Fruit fly (Drosophila melanogaster) whole organism, prepupa: ENCODE data around the gene CG11893.

Source experiments
- CG10631 ChIP-seq: fragments of 200-800 bp; sonication (Bioruptor generic); optimal IDR thresholded peaks from 2 replicates; lab custom pipeline; 2016; ENCODE audit warnings: missing biosample characterization, missing genetic modification characterization
- CG10669 ChIP-seq: fragments of 200-800 bp; sonication (Bioruptor generic); optimal IDR thresholded peaks from 3 replicates; lab custom pipeline; 2018; ENCODE audit warnings: missing biosample characterization, mild to moderate bottlenecking, missing genetic modification characterization, moderate library complexity
- CG11294 ChIP-seq: fragments of 200-800 bp; sonication (Bioruptor generic); IDR thresholded peaks from 2 replicates; pipeline ENCODE4 v1.3.6; 2022; ENCODE audit warnings: missing biosample characterization, missing genetic modification characterization
- CG11902 ChIP-seq: fragments of 200-800 bp; sonication (Bioruptor generic); optimal IDR thresholded peaks from 3 replicates; lab custom pipeline; 2016; ENCODE audit warnings: missing biosample characterization, missing genetic modification characterization
- CG15336 ChIP-seq: fragments of 200-800 bp; sonication (Bioruptor generic); IDR thresholded peaks from 2 replicates; pipeline ENCODE4 v1.3.6; 2022; ENCODE audit warnings: missing biosample characterization, missing genetic modification characterization
- CG1621 ChIP-seq: fragments of 200-800 bp; sonication (Bioruptor generic); optimal IDR thresholded peaks from 3 replicates; lab custom pipeline; 2018; ENCODE audit warnings: missing biosample characterization, mild to moderate bottlenecking, missing genetic modification characterization
- CG3032 ChIP-seq: fragments of 200-800 bp; optimal IDR thresholded peaks from 2 replicates; lab custom pipeline; 2019; ENCODE audit warnings: missing biosample characterization, mild to moderate bottlenecking, missing genetic modification characterization, moderate library complexity
- CG32006 ChIP-seq: fragments of 200-800 bp; sonication (Bioruptor generic); optimal IDR thresholded peaks from 3 replicates; lab custom pipeline; 2017; ENCODE audit warnings: missing biosample characterization, mild to moderate bottlenecking, missing genetic modification characterization
- CG34406 ChIP-seq: fragments of 200-800 bp; sonication (Bioruptor generic); optimal IDR thresholded peaks from 3 replicates; lab custom pipeline; 2016; ENCODE audit warnings: missing biosample characterization, missing genetic modification characterization
- CG3919 ChIP-seq: fragments of 200-800 bp; sonication (Bioruptor generic); optimal IDR thresholded peaks from 3 replicates; lab custom pipeline; 2016; ENCODE audit warnings: missing biosample characterization, missing genetic modification characterization
- CG4318 ChIP-seq: fragments of 200-800 bp; sonication (Bioruptor generic); optimal IDR thresholded peaks from 3 replicates; lab custom pipeline; 2017; ENCODE audit warnings: missing biosample characterization, mild to moderate bottlenecking, missing genetic modification characterization
- CG6163 ChIP-seq: fragments of 200-800 bp; sonication (Bioruptor generic); IDR thresholded peaks from 3 replicates; pipeline ENCODE4 v1.3.6; 2022; ENCODE audit warnings: missing biosample characterization, missing genetic modification characterization
- CG6276 ChIP-seq: fragments of 200-800 bp; sonication (Bioruptor generic); optimal IDR thresholded peaks from 2 replicates; lab custom pipeline; 2017; ENCODE audit warnings: missing biosample characterization, mild to moderate bottlenecking, missing genetic modification characterization
- CG6792 ChIP-seq: fragments of 200-800 bp; sonication (Bioruptor generic); optimal IDR thresholded peaks from 3 replicates; lab custom pipeline; 2016; ENCODE audit warnings: missing biosample characterization, missing genetic modification characterization
- CG6808 ChIP-seq: fragments of 200-800 bp; sonication (Bioruptor generic); optimal IDR thresholded peaks from 3 replicates; lab custom pipeline; 2017; ENCODE audit warnings: missing biosample characterization, missing genetic modification characterization, mild to moderate bottlenecking, moderate library complexity, missing genetic modification reagents
- CG6854 ChIP-seq: fragments of 200-800 bp; sonication (Bioruptor generic); optimal IDR thresholded peaks from 2 replicates; lab custom pipeline; 2017; ENCODE audit warnings: missing biosample characterization, mild to moderate bottlenecking, missing genetic modification characterization
- CG8319 ChIP-seq: fragments of 200-800 bp; sonication (Bioruptor generic); optimal IDR thresholded peaks from 3 replicates; lab custom pipeline; 2016; ENCODE audit warnings: missing biosample characterization, missing genetic modification characterization
- CG8632 ChIP-seq: fragments of 200-800 bp; sonication (Bioruptor generic); optimal IDR thresholded peaks from 3 replicates; lab custom pipeline; 2016; ENCODE audit warnings: missing biosample characterization, missing genetic modification characterization
- CG9139 ChIP-seq: fragments of 200-800 bp; sonication (Bioruptor generic); optimal IDR thresholded peaks from 3 replicates; lab custom pipeline; 2017; ENCODE audit warnings: missing biosample characterization, mild to moderate bottlenecking, missing genetic modification characterization
- Eip75B ChIP-seq: fragments of 200-800 bp; sonication (Bioruptor generic); optimal IDR thresholded peaks from 3 replicates; lab custom pipeline; 2016; ENCODE audit warnings: missing biosample characterization, missing genetic modification characterization
- Eip78C ChIP-seq: fragments of 200-800 bp; sonication (Bioruptor generic); peaks from one replicate; lab custom pipeline; 2016; ENCODE audit warnings: missing biosample characterization, missing genetic modification characterization
- Eip93F ChIP-seq: fragments of 200-800 bp; sonication (Bioruptor generic); optimal IDR thresholded peaks from 2 replicates; lab custom pipeline; 2016; ENCODE audit warnings: missing biosample characterization, mild to moderate bottlenecking, missing genetic modification characterization
- Ets21C ChIP-seq: fragments of 200-800 bp; sonication (Bioruptor generic); optimal IDR thresholded peaks from 3 replicates; lab custom pipeline; 2016; ENCODE audit warnings: missing biosample characterization, missing genetic modification characterization
- Ets96B ChIP-seq: fragments of 200-800 bp; optimal IDR thresholded peaks from 2 replicates; lab custom pipeline; 2019; ENCODE audit warnings: missing biosample characterization, mild to moderate bottlenecking, missing genetic modification characterization, moderate library complexity
- Gug ChIP-seq: fragments of 200-800 bp; sonication (Bioruptor generic); IDR thresholded peaks from 2 replicates; pipeline ENCODE4 v1.3.6; 2022; ENCODE audit warnings: missing biosample characterization, missing genetic modification characterization
- Lpt ChIP-seq: fragments of 200-800 bp; sonication (Bioruptor generic); optimal IDR thresholded peaks from 3 replicates; lab custom pipeline; 2016; ENCODE audit warnings: missing biosample characterization, missing genetic modification characterization
- OdsH ChIP-seq: fragments of 200-800 bp; sonication (Bioruptor generic); optimal IDR thresholded peaks from 3 replicates; lab custom pipeline; 2016; ENCODE audit warnings: missing biosample characterization, missing genetic modification characterization
- Sox102F ChIP-seq: fragments of 200-800 bp; sonication (Bioruptor generic); optimal IDR thresholded peaks from 2 replicates; lab custom pipeline; 2016; ENCODE audit warnings: missing biosample characterization, mild to moderate bottlenecking, missing genetic modification characterization
- Sox14 ChIP-seq: fragments of 200-800 bp; sonication (Bioruptor generic); optimal IDR thresholded peaks from 3 replicates; lab custom pipeline; 2016; ENCODE audit warnings: missing biosample characterization, missing genetic modification characterization
- Sox15 ChIP-seq: fragments of 200-800 bp; sonication (Bioruptor generic); optimal IDR thresholded peaks from 3 replicates; lab custom pipeline; 2016; ENCODE audit warnings: missing biosample characterization, missing genetic modification characterization
- achi ChIP-seq: fragments of 200-800 bp; sonication (Bioruptor generic); optimal IDR thresholded peaks from 3 replicates; lab custom pipeline; 2016; ENCODE audit warnings: missing biosample characterization, missing genetic modification characterization
- esn ChIP-seq: fragments of 200-800 bp; sonication (Bioruptor generic); optimal IDR thresholded peaks from 2 replicates; lab custom pipeline; 2016; ENCODE audit warnings: missing biosample characterization, mild to moderate bottlenecking, missing genetic modification characterization, moderate library complexity
- pdm3 ChIP-seq: fragments of 200-800 bp; sonication (Bioruptor generic); optimal IDR thresholded peaks from 3 replicates; lab custom pipeline; 2016; ENCODE audit warnings: missing biosample characterization, missing genetic modification characterization
- salr ChIP-seq, 2 experiments: fragments of 200-800 bp; sonication (Bioruptor generic); optimal IDR thresholded peaks; 3 replicates each; lab custom pipeline; 2016 to 2018; ENCODE audit warnings: missing biosample characterization in 2 of 2, missing genetic modification characterization in 2 of 2, mild to moderate bottlenecking in 1 of 2
- spab ChIP-seq: fragments of 200-800 bp; sonication (Bioruptor generic); optimal IDR thresholded peaks from 2 replicates; lab custom pipeline; 2017; ENCODE audit warnings: missing biosample characterization, mild to moderate bottlenecking, missing genetic modification characterization, missing genetic modification reagents
- svp ChIP-seq: fragments of 200-800 bp; sonication (Bioruptor generic); peaks from one replicate; lab custom pipeline; 2016; ENCODE audit warnings: missing biosample characterization, missing genetic modification characterization
- topi ChIP-seq: fragments of 200-800 bp; sonication (Bioruptor generic); optimal IDR thresholded peaks from 3 replicates; lab custom pipeline; 2016; ENCODE audit warnings: missing biosample characterization, missing genetic modification characterization
- vri ChIP-seq: fragments of 200-800 bp; sonication (Bioruptor generic); optimal IDR thresholded peaks from 3 replicates; lab custom pipeline; 2016; ENCODE audit warnings: missing biosample characterization, mild to moderate bottlenecking, missing genetic modification characterization

CG11893 gene

dm6 chr3R:25262322-25262761 lies 27.3 kb upstream of the CG11893 start, which contains the start of the genes Kdsr and CG11858 (continued):
- no peak for TF ChIP-seq CG6808
- peak; percentile 58 for TF ChIP-seq CG3032 (tag; lab: Kevin White, UChicago)
- TF ChIP-seq CG6792 = no peak
- no peak for TF ChIP-seq CG9139
- no peak for TF ChIP-seq CG34406 (GFP tag; lab: Kevin White, UChicago)
- TF ChIP-seq salr (GFP tag; optimal IDR thresholded peaks at IDR 0.05; lab: Kevin White, UChicago) = no peak
- TF ChIP-seq CG4318 = no peak
- TF ChIP-seq CG6163 (GFP tag; lab: Robert Waterston, UW) = peak; percentile 58; the same call in 1 of the 3 replicates
- no peak for TF ChIP-seq CG32006 (GFP tag; lab: Kevin White, UChicago)
- TF ChIP-seq Ets96B (tag; lab: Kevin White, UChicago) = peak; percentile 53
- TF ChIP-seq Sox102F (GFP tag; lab: Kevin White, UChicago) = no peak
- TF ChIP-seq CG3919 (GFP tag; lab: Kevin White, UChicago) = no peak
- TF ChIP-seq Eip93F (GFP tag; lab: Kevin White, UChicago) = peak; percentile 60
- TF ChIP-seq esn (GFP tag; lab: Kevin White, UChicago) = peak; percentile 78
- no peak for TF ChIP-seq CG11902 (GFP tag; lab: Kevin White, UChicago)
- peak; percentile 13 for TF ChIP-seq Sox15 (GFP tag; lab: Kevin White, UChicago)
- no peak for TF ChIP-seq Eip78C (GFP tag; lab: Kevin White, UChicago)
- TF ChIP-seq OdsH (GFP tag; lab: Kevin White, UChicago) = no peak
- no peak for TF ChIP-seq spab (GFP tag; lab: Kevin White, UChicago)
- TF ChIP-seq Sox14 (GFP tag; lab: Kevin White, UChicago) = no peak
- peak; percentile 36 for TF ChIP-seq achi (GFP tag; lab: Kevin White, UChicago)
- no peak for TF ChIP-seq CG10631
- no peak for TF ChIP-seq topi
- TF ChIP-seq Lpt (GFP tag; lab: Kevin White, UChicago) = peak; percentile 6
- TF ChIP-seq CG8632 (GFP tag; lab: Kevin White, UChicago) = no peak
- TF ChIP-seq vri (GFP tag; lab: Kevin White, UChicago) = peak; percentile 94
- TF ChIP-seq CG10669 = no peak
- no peak for TF ChIP-seq CG6854 (GFP tag; lab: Kevin White, UChicago)

dm6 chr3R:25265589-25266201 lies 24.0 kb upstream of the CG11893 start, which contains the start of the genes GlnRS and RIOK2:
Gene GlnRS (minus strand): TSS chr3R:25265721.
Gene RIOK2 (plus strand): TSS chr3R:25265844.
- TF ChIP-seq CG1621 (tag; lab: Kevin White, UChicago) (peak; percentile 33), svp (GFP tag; lab: Kevin White, UChicago) (no peak), achi (GFP tag; lab: Kevin White, UChicago) (peak; percentile 45), CG15336 (GFP tag; lab: Robert Waterston, UW) (peak; percentile 31; the same call in 1 of the 2 replicates)

- TF ChIP-seq Ets21C (GFP tag; lab: Kevin White, UChicago) = no peak
- no peak for TF ChIP-seq CG3919 (GFP tag; lab: Kevin White, UChicago)
- no peak for TF ChIP-seq Ets96B (tag; lab: Kevin White, UChicago)
- no peak for TF ChIP-seq Sox14 (GFP tag; lab: Kevin White, UChicago)
- TF ChIP-seq CG6792 = no peak
- no peak for TF ChIP-seq CG6276 (GFP tag; lab: Kevin White, UChicago)
- TF ChIP-seq CG10669 = no peak
- no peak for TF ChIP-seq Gug (GFP tag; lab: Robert Waterston, UW)
Measured at dm6 chr3R:25266751-25267150, 22.9 kb upstream of the CG11893 start.

- no peak for TF ChIP-seq Lpt (GFP tag; lab: Kevin White, UChicago)
- TF ChIP-seq Eip75B = no peak
- no peak for TF ChIP-seq CG3919 (GFP tag; lab: Kevin White, UChicago)
- TF ChIP-seq CG8319 (GFP tag; lab: Kevin White, UChicago) = no peak
- no peak for TF ChIP-seq pdm3
- no peak for TF ChIP-seq CG3032 (tag; lab: Kevin White, UChicago)
- TF ChIP-seq CG11294 (GFP tag; lab: Robert Waterston, UW) = no peak
- no peak for TF ChIP-seq spab (GFP tag; lab: Kevin White, UChicago)
- no peak for TF ChIP-seq Gug (GFP tag; lab: Robert Waterston, UW)
- TF ChIP-seq, all 60 proteins: peak for 0
Measured at dm6 chr3R:25269909-25270308, 19.8 kb upstream of the CG11893 start, which contains the start of the genes CG11889 and CG11891. Gene CG11889 (plus strand): TSS chr3R:25270209. Gene CG11891 (plus strand): TSS chr3R:25270209.
